Fruit fly (Drosophila melanogaster) whole organism, larva: ENCODE measurements around the gene CG2278.

Source experiments
- noc ChIP-seq: fragments of 200-800 bp; sonication (Bioruptor generic); optimal IDR thresholded peaks from 3 replicates; lab custom pipeline; 2019; ENCODE audit warnings: missing biosample characterization, mild to moderate bottlenecking, missing genetic modification characterization, moderate library complexity

The CG2278 gene

DNA sequence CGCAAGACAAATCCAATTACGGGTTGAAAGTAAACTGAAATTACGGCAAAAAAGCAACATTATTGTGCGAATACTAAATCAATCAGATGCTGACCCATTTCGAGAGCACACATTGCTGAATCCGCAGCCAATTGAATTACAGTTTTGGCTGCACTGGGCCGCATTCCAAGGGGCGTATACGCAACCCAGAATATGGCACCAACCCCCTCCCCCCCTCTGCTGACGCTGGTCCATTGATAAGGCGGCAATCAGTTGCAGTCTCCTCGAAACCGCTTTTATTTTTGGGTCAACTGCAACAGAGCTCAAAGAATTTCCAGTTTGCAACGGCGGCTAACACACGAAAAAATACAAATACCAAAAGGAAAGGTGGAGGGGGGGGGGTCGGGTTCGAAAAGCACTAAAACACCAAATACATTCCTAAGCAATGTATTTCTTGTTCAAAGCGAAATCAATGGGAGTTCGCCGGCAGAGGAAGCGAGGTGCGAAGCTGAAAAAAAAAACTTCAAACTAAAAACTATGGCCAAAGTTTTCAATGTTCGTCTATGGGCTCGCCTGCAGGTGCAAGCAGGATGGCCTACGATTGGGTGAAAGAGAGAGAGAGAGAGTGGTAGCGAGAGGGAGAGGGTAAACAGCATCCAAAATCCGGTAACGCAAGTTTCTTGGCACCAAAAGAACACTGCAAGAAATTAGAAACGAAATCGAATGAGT is 25.5 kb upstream of the CG2278 start:
- no peak for TF ChIP-seq noc (tag; lab: Kevin White, UChicago)

DNA sequence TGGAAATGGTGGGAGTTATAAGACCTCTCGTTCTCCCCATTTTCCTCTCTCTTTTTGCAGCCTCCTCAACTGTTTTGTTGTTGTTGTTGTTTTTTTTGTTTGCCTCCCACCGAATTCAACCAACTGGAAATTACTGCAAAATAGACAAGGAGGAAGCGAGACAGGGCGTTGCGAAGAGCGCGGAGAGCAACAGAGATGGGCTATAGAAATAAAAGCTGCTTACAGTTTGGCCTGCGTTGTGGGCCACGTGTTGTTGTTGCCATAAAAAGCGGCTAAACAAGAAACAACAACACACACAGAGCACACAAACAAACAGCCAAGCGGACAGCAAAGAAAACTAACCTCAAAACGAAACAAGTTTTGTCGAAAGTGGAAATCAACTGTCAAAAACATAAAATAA is 24.5 kb upstream of the CG2278 start:
- no peak for TF ChIP-seq noc (tag; lab: Kevin White, UChicago)

DNA sequence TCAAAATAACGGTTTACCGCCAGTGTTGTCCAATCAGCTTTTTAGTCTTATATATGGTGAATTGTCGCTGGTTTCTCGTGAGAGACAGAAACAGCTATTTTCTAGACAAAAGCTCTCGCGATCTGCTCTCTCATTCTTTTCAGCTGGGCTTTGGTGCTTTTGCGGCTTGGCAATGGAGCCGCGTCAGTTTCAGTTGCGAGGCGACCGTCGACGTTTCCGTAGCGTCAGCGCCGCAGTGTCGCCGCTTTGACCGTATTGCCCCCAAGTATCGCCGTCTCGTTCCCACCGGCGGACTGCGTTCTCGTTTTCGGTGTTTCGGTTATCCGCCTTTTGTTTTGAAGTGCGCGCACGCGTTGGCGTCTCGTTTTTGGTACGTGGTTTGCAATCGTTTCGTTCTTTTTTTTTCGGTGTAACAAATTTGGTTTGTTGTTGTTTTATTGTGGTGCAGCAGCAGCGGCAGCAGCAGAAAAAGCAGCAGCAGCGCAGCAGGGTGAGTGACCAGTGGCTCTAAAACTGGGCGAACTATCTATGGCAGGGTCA is 23.0 kb upstream of the CG2278 start:
- TF ChIP-seq noc (tag; lab: Kevin White, UChicago) = no peak

- no peak for TF ChIP-seq noc (tag; lab: Kevin White, UChicago)
These were observed 22.1 kb upstream of the CG2278 start for dm6 chrX:8192191-8192590.

DNA sequence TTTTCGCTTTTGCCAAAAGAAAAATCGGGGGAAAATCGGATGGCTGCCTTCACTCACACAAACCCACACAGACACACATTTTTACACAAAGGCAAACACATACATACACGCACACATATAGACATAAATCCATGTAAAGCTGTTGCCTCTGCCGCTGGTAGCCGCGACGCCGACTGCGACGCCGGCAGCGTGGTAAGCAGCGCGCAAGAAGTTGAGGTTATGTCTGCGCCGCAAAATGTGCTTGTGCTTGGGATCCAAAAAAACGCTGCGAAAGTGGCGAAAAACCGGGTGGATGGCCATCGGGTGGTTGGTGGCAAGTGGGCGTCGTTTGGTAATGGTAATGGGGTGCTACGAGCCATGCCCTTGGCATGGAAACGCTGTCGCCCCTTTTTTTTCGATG is 9.8 kb upstream of the CG2278 start:
- no peak for TF ChIP-seq noc (tag; lab: Kevin White, UChicago)

dm6 chrX:8178989-8179388 is 8.9 kb upstream of the CG2278 start:
- TF ChIP-seq noc (tag; lab: Kevin White, UChicago) = no peak

DNA sequence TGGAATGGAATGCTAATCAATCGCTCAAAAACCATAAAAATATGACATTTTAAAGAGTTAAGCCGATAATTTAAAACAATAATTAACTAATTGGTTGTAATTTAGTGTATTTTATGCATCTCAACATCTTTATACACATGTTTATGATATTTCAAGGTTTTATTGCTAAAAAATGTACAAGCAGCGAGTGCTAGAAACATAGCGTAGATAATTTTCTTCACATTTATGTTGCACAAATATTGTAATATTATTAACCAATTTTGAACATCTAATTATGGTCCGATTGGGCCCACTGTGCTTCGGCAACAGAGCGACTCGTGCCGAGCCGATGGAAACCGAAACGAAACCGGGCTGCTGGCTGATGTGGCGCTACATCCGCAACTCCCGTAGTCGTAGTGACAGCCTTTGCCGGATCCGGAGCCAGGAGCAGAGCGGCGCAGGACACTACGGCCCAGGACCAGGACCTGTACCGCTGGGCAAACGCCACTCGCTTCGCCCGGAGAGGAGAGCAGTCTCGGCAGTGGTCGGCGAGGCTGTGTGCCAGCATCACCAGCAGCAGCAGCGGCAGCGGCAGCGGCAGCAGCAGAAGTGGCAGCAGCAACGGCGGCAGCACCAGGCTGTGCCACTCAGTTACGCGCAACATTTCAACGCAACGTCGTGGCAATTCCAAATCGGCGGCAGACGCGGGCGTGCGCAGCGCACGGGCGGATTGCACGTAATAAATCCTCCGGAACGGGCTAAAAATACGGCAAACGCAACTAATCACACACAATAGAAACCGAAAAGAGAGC is 8.3 kb upstream of the CG2278 start, which contains the start of gene sdt:
sdt (plus strand) TSS at position 385 of the 791 bp plus-strand sequence.
- no peak for TF ChIP-seq noc (tag; lab: Kevin White, UChicago)

DNA sequence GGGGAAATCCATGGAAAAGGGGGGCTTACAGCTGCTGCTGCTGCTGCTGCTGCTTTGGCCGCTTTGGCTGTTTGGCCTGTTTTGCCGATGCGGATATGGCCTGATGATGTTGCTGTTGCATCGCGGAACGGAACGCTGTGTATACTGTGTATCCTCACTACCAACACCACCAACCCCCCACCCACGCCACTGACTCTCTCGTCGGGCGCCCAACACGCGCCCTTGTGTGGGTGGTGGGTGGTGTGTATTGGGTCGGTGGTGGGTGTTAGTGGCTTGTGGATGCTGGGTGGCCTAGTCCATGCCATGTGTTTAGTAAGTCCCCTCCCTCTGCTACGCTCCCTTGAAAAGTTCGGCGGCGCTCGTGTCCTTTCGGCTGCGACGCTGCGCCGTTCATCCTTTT is 7.7 kb upstream of the CG2278 start:
- TF ChIP-seq noc (tag; lab: Kevin White, UChicago) = no peak

- no peak for TF ChIP-seq noc (tag; lab: Kevin White, UChicago)
These were observed 6.9 kb upstream of the CG2278 start, which contains the start of gene slpr for dm6 chrX:8177030-8177349. TSS of gene slpr (minus strand) at chrX:8177185.

DNA sequence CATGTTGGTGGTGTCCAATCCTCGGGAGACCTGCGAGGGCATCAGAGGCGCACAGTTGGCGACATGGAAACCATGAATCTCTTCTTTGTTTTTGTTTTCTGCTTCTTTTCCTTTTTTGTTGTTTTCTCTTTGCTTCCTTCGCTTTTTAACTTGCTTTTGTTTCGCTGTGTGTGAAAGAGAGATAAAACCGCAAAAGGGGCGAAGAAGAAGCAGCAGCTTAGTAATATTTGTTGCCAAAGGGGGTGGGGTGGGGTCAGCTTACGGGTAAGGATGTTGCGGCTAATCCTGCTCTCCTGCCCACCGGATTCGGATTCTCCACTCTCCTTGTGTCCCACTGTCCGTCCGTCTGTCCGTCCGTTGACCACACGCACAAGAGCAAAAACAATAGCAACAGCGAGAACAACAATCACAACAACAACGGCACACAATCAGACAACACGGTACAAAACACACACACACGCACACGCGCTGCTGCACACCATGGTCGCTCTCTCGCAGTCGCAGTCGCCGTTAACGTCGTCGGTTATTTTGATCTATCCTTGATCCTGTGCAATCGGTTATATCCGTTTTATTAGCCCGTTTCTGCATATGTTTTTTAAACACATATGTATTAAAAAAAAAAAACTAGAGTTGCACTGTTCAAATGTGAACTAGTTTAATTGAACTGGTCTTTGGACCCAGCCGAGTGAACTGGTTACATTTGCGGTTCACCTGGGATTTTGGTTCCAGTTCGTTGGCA is 6.4 kb upstream of the CG2278 start:
- no peak for TF ChIP-seq noc (tag; lab: Kevin White, UChicago)

DNA sequence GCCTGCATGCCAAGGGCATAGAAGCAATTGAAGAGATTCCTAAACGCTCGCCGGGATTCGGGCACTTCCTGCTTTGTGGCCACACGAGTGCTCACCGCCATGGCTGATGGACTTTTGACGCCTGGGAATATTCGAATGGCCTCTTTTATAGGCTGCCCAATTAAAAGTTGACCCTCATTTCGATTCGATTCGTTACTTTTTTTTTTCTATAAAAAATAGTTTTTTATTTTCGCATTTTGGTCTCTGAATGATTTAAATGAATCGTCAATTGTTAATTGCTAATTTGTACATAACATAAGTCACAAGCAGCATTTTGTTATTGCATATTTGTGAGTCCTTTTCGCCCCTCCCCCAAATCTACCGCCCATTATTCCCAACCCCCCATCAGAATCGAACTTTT is 4.5 kb downstream of the CG2278 start, which contains the start of gene Or7a:
Or7a (minus strand) TSS at position 101 of the 400 bp plus-strand sequence.
- TF ChIP-seq noc (tag; lab: Kevin White, UChicago) = no peak

DNA sequence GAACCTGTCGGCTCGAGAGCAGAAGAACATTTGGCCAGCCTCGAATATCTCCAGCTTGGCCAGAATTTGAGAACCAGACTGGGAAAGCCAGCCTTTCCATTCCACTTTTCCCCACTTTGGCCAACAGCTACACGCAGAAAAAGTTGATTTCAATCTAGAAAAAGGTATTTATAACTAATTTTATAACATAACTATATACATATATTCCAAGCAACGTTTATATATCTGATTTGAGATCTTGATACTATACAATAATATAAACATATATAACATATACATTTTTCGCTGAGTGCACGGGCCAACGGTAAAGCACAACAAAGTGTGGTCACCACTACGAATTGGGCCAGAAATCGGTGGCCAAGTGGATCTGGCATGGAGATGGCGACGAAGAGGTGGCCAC is 6.6 kb downstream of the CG2278 start:
- no peak for TF ChIP-seq noc (tag; lab: Kevin White, UChicago)

- no peak for TF ChIP-seq noc (tag; lab: Kevin White, UChicago)
These were observed 7.4 kb downstream of the CG2278 start, which contains the start of gene CG10761 for dm6 chrX:8162692-8163091. TSS of gene CG10761 (minus strand) at chrX:8162792.

DNA sequence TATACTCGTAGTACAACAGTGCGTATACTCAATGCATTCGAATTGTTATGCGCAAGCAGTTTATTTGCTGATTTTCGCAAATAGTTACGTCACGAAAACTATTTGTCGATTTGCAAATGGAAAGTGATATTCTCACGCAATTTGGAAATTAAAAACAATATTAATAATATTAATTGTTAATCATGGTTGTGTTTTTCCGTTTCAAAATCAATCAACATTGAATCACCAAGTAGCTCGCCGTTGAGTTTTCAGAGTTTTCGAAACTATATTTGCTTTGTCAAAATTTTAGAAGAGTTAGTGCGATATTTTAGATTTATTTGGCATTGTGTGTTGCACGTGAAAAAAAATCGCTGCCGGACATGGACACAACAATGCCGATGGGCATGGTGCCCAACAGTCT is 10.3 kb downstream of the CG2278 start, which contains the start of gene CG15337:
CG15337 (plus strand) TSS at position 301 of the 400 bp plus-strand sequence.
- no peak for TF ChIP-seq noc (tag; lab: Kevin White, UChicago)

DNA sequence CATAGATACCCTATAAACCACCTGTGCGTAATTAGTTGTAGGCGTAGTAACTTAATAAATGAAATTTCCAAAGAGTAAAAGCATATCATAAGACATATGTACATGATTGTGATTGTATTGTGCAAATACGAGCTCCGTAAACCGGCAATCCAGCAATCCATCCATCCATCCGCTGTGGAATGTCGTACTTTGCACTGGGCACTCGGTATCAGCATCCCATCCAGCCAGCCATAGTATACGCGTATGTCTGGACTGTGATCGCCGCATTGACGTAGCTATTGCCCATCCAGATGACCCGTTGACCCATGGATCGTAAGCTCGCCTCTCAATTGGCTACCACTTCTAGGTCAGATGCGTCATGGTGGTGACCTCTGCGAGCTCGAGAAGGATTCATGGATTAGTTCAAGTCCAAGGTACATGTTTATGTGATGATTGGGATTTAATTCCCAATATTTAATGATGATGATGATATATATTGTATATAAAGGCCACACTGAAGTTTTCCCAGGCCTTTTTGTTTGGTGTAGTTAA is 11.1 kb downstream of the CG2278 start:
- no peak for TF ChIP-seq noc (tag; lab: Kevin White, UChicago)
